Worm (Caenorhabditis elegans) whole organism, L2 larva: ENCODE measurements around the gene grl-11.

ENCODE experiments used
- C34F6.9 ChIP-seq: fragments of 150-350 bp; optimal IDR thresholded peaks from 2 replicates; lab custom pipeline; 2014; ENCODE audit warnings: missing biosample characterization, missing genetic modification characterization
- F13H6.1 ChIP-seq: sonication (generic microtip); optimal IDR thresholded peaks from 2 replicates; lab custom pipeline; 2016; ENCODE audit warnings: missing genetic modification characterization, missing compliant biosample characterization
- R02D3.7 ChIP-seq: fragments of 150-350 bp; optimal IDR thresholded peaks from 2 replicates; lab custom pipeline; 2014; ENCODE audit warnings: missing biosample characterization, missing genetic modification characterization
- Y55F3AM.14 ChIP-seq: fragments of 200-800 bp; sonication (Bioruptor generic); optimal IDR thresholded peaks from 2 replicates; lab custom pipeline; 2018; ENCODE audit warnings: mild to moderate bottlenecking, missing genetic modification characterization, missing compliant biosample characterization
- ZK546.5 ChIP-seq: sonication (generic microtip); optimal IDR thresholded peaks from 2 replicates; lab custom pipeline; 2017; ENCODE audit warnings: missing biosample characterization, missing genetic modification characterization
- aly-2 ChIP-seq: fragments of 150-350 bp; optimal IDR thresholded peaks from 2 replicates; lab custom pipeline; 2014; ENCODE audit warnings: missing biosample characterization, missing genetic modification characterization
- ama-1 ChIP-seq: fragments of 150-350 bp; optimal IDR thresholded peaks from 2 replicates; lab custom pipeline; 2018; ENCODE audit warnings: inconsistent platforms
- ceh-16 ChIP-seq: fragments of 150-350 bp; optimal IDR thresholded peaks from 2 replicates; lab custom pipeline; 2014; ENCODE audit warnings: missing biosample characterization, missing genetic modification characterization
- egl-27 ChIP-seq: sonication (generic microtip); optimal IDR thresholded peaks from 3 replicates; lab custom pipeline; 2017; ENCODE audit warnings: missing biosample characterization, missing genetic modification reagents, missing genetic modification characterization
- elt-3 ChIP-seq: sonication (generic microtip); optimal IDR thresholded peaks from 2 replicates; lab custom pipeline; 2017; ENCODE audit warnings: missing biosample characterization, missing genetic modification characterization
- fos-1 ChIP-seq: fragments of 150-350 bp; optimal IDR thresholded peaks from 2 replicates; lab custom pipeline; 2014; ENCODE audit warnings: missing biosample characterization, missing genetic modification characterization
- gmeb-1 ChIP-seq: fragments of 150-350 bp; optimal IDR thresholded peaks from 2 replicates; lab custom pipeline; 2014; ENCODE audit warnings: missing biosample characterization, missing genetic modification characterization
- lin-11 ChIP-seq: fragments of 150-350 bp; sonication (generic microtip); optimal IDR thresholded peaks from 2 replicates; lab custom pipeline; 2014; ENCODE audit warnings: missing biosample characterization, missing genetic modification characterization, inconsistent platforms, mixed read lengths
- lin-39 ChIP-seq: fragments of 150-350 bp; optimal IDR thresholded peaks from 2 replicates; lab custom pipeline; 2014; ENCODE audit warnings: missing biosample characterization, missing genetic modification reagents, missing genetic modification characterization
- lsy-2 ChIP-seq, 2 experiments: fragments of 150-350 bp in 1 of 2; sonication (generic microtip) in 1 of 2; optimal IDR thresholded peaks; 2 replicates each; lab custom pipeline; 2014 to 2017; ENCODE audit warnings: missing biosample characterization in 2 of 2, missing genetic modification characterization in 2 of 2
- mab-5 ChIP-seq: fragments of 150-350 bp; optimal IDR thresholded peaks from 2 replicates; lab custom pipeline; 2014; ENCODE audit warnings: missing biosample characterization, missing genetic modification characterization
- mbf-1 ChIP-seq: sonication (generic microtip); optimal IDR thresholded peaks from 2 replicates; lab custom pipeline; 2017; ENCODE audit warnings: missing biosample characterization, missing genetic modification characterization
- mdl-1 ChIP-seq, 2 experiments: fragments of 150-350 bp in 1 of 2; sonication (generic microtip) in 1 of 2; optimal IDR thresholded peaks; 2 replicates each; lab custom pipeline; 2017; ENCODE audit warnings: missing biosample characterization in 2 of 2, missing genetic modification characterization in 2 of 2
- nhr-10 ChIP-seq: sonication (generic microtip); optimal IDR thresholded peaks from 2 replicates; lab custom pipeline; 2017; ENCODE audit warnings: missing biosample characterization, missing genetic modification characterization
- nhr-11 ChIP-seq: fragments of 150-350 bp; optimal IDR thresholded peaks from 2 replicates; lab custom pipeline; 2014; ENCODE audit warnings: missing biosample characterization, missing genetic modification characterization
- nhr-12 ChIP-seq: fragments of 150-350 bp; optimal IDR thresholded peaks from 2 replicates; lab custom pipeline; 2014; ENCODE audit warnings: missing biosample characterization, missing genetic modification characterization
- nhr-129 ChIP-seq: fragments of 150-350 bp; optimal IDR thresholded peaks from 2 replicates; lab custom pipeline; 2014; ENCODE audit warnings: missing biosample characterization, missing genetic modification characterization
- nhr-237 ChIP-seq: fragments of 150-350 bp; optimal IDR thresholded peaks from 2 replicates; lab custom pipeline; 2014; ENCODE audit warnings: missing biosample characterization, missing genetic modification characterization
- nhr-25 ChIP-seq: fragments of 150-350 bp; sonication (generic microtip); optimal IDR thresholded peaks from 3 replicates; lab custom pipeline; 2014; ENCODE audit warnings: missing biosample characterization, missing genetic modification characterization
- nhr-6 ChIP-seq: fragments of 150-350 bp; optimal IDR thresholded peaks from 2 replicates; lab custom pipeline; 2014; ENCODE audit warnings: missing biosample characterization, missing genetic modification characterization
- nhr-77 ChIP-seq: fragments of 150-350 bp; optimal IDR thresholded peaks from 2 replicates; lab custom pipeline; 2014; ENCODE audit warnings: missing biosample characterization, missing genetic modification characterization
- peb-1 ChIP-seq: fragments of 150-350 bp; optimal IDR thresholded peaks from 2 replicates; lab custom pipeline; 2014; ENCODE audit warnings: missing biosample characterization, missing genetic modification characterization
- sem-4 ChIP-seq: fragments of 150-350 bp; optimal IDR thresholded peaks from 2 replicates; lab custom pipeline; 2014; ENCODE audit warnings: missing biosample characterization, missing genetic modification reagents, missing genetic modification characterization
- skn-1 ChIP-seq: sonication (generic microtip); optimal IDR thresholded peaks from 2 replicates; lab custom pipeline; 2017; ENCODE audit warnings: missing biosample characterization, missing genetic modification characterization
- sma-3 ChIP-seq: sonication (generic microtip); optimal IDR thresholded peaks from 2 replicates; lab custom pipeline; 2016; ENCODE audit warnings: missing genetic modification reagents, missing genetic modification characterization, missing compliant biosample characterization
- sma-9 ChIP-seq, 2 experiments: fragments of 150-350 bp in 1 of 2; sonication (generic microtip) in 1 of 2; optimal IDR thresholded peaks; 2 replicates each; lab custom pipeline; 2014 to 2016; ENCODE audit warnings: missing genetic modification characterization in 2 of 2, mild to moderate bottlenecking in 1 of 2, missing biosample characterization in 1 of 2, missing compliant biosample characterization in 1 of 2, missing genetic modification reagents in 1 of 2, moderate library complexity in 1 of 2
- snpc-4 ChIP-seq: fragments of 150-350 bp; optimal IDR thresholded peaks from 2 replicates; lab custom pipeline; 2014; ENCODE audit warnings: missing biosample characterization, missing genetic modification characterization
- unc-39 ChIP-seq: fragments of 150-350 bp; optimal IDR thresholded peaks from 2 replicates; lab custom pipeline; 2014; ENCODE audit warnings: missing biosample characterization, missing genetic modification characterization
- unc-55 ChIP-seq: fragments of 150-350 bp; sonication (generic microtip); optimal IDR thresholded peaks from 3 replicates; lab custom pipeline; 2014; ENCODE audit warnings: missing biosample characterization, missing genetic modification reagents, missing genetic modification characterization
- unc-62 ChIP-seq: fragments of 150-350 bp; optimal IDR thresholded peaks from 2 replicates; lab custom pipeline; 2014; ENCODE audit warnings: missing biosample characterization, missing genetic modification reagents, missing genetic modification characterization
- zag-1 ChIP-seq: fragments of 150-350 bp; optimal IDR thresholded peaks from 2 replicates; lab custom pipeline; 2014; ENCODE audit warnings: missing biosample characterization, missing genetic modification characterization
- ztf-1 ChIP-seq: fragments of 200-800 bp; sonication (Bioruptor generic); conservative IDR thresholded peaks from 2 replicates; pipeline ENCODE4 v1.3.6; 2022; ENCODE audit warnings: missing genetic modification characterization, missing compliant biosample characterization
- ztf-11 ChIP-seq: sonication (generic microtip); optimal IDR thresholded peaks from 2 replicates; lab custom pipeline; 2017; ENCODE audit warnings: missing biosample characterization, missing genetic modification characterization
- ztf-4 ChIP-seq: fragments of 150-350 bp; optimal IDR thresholded peaks from 2 replicates; lab custom pipeline; 2014; ENCODE audit warnings: missing biosample characterization, missing genetic modification characterization

grl-11 gene

ce11 chrIII:9084329-9084728 lies 33.8 kb downstream of the grl-11 start:
- TF ChIP-seq nhr-11 (tag; lab: Kevin White, UChicago) (no peak), F13H6.1 (tag; lab: Kevin White, UChicago) (peak; percentile 44), unc-55 (no peak), lin-39 (tag; lab: Kevin White, UChicago) (peak; percentile 9), elt-3 (tag; lab: Kevin White, UChicago) (no peak), R02D3.7 (tag; lab: Kevin White, UChicago) (no peak), nhr-10 (tag; lab: Kevin White, UChicago) (no peak), mab-5 (tag; lab: Kevin White, UChicago) (peak; percentile 84), fos-1 (tag; lab: Kevin White, UChicago) (no peak), C34F6.9 (tag; lab: Kevin White, UChicago) (peak; percentile 28), gmeb-1 (tag; lab: Kevin White, UChicago) (no peak), lsy-2 (tag; optimal IDR thresholded peaks at IDR 0.05; lab: Kevin White, UChicago) (peak in 1 of 2 experiments; percentile 50), unc-39 (tag; lab: Kevin White, UChicago) (no peak), sem-4 (tag; lab: Kevin White, UChicago) (no peak), nhr-25 (tag; lab: Kevin White, UChicago) (no peak), ama-1 (lab: Kevin White, UChicago) (no peak), nhr-6 (tag; lab: Kevin White, UChicago) (no peak), lin-11 (tag; lab: Kevin White, UChicago) (no peak), nhr-129 (tag; lab: Kevin White, UChicago) (no peak), unc-62 (GFP tag; lab: Kevin White, UChicago) (no peak), mbf-1 (no peak), nhr-237 (no peak), aly-2 (tag; lab: Kevin White, UChicago) (no peak), ztf-1 (GFP tag; lab: Robert Waterston, UW) (no peak), ztf-4 (tag; lab: Kevin White, UChicago) (no peak), sma-3 (GFP tag; lab: Kevin White, UChicago) (no peak), nhr-77 (tag; lab: Kevin White, UChicago) (no peak), nhr-12 (tag; lab: Kevin White, UChicago) (no peak), ZK546.5 (tag; lab: Kevin White, UChicago) (no peak), peb-1 (no peak), sma-9 (GFP tag; optimal IDR thresholded peaks at IDR 0.05; lab: Kevin White, UChicago) (peak; percentile 35), sma-9 (tag; optimal IDR thresholded peaks at IDR 0.05; lab: Kevin White, UChicago) (no peak), ztf-11 (tag; lab: Kevin White, UChicago) (no peak), Y55F3AM.14 (GFP tag; lab: Kevin White, UChicago) (no peak), skn-1 (tag; lab: Kevin White, UChicago) (no peak), ceh-16 (tag; lab: Kevin White, UChicago) (no peak), zag-1 (tag; lab: Kevin White, UChicago) (peak; percentile 42), snpc-4 (tag; lab: Kevin White, UChicago) (no peak)

ce11 chrIII:9083118-9083517 lies 35.0 kb downstream of the grl-11 start:
- peak; percentile 35 for TF ChIP-seq nhr-129 (tag; lab: Kevin White, UChicago)
- TF ChIP-seq sem-4 (tag; lab: Kevin White, UChicago), result peak; percentile 26
- no peak for TF ChIP-seq mdl-1 (tag; optimal IDR thresholded peaks at IDR 0.05; lab: Kevin White, UChicago)
- TF ChIP-seq lsy-2 (tag; optimal IDR thresholded peaks at IDR 0.05; lab: Kevin White, UChicago), result peak in 1 of 2 experiments; percentile 32
- TF ChIP-seq egl-27 (tag; lab: Kevin White, UChicago), result no peak
- peak; percentile 47 for TF ChIP-seq sma-9 (GFP tag; optimal IDR thresholded peaks at IDR 0.05; lab: Kevin White, UChicago)
- no peak for TF ChIP-seq sma-9 (tag; optimal IDR thresholded peaks at IDR 0.05; lab: Kevin White, UChicago)
- TF ChIP-seq F13H6.1 (tag; lab: Kevin White, UChicago), result peak; percentile 26
- TF ChIP-seq C34F6.9 (tag; lab: Kevin White, UChicago), result peak; percentile 37

ce11 chrIII:9081763-9082162 lies 36.4 kb downstream of the grl-11 start, which contains the start of gene far-2:
Gene far-2 (plus strand): TSS chrIII:9081828.
- TF ChIP-seq elt-3 (tag; lab: Kevin White, UChicago), result no peak
- no peak for TF ChIP-seq C34F6.9 (tag; lab: Kevin White, UChicago)
